Worm (Caenorhabditis elegans) whole organism, L2 larva: ENCODE data around the gene F35A5.2.
A peak's percentile ranks its signal among the peaks of the same experiment; 100 is the strongest.

ENCODE experiments used
- C34F6.9 ChIP-seq: fragments of 150-350 bp; optimal IDR thresholded peaks from 2 replicates; lab custom pipeline; 2014; ENCODE audit warnings: missing biosample characterization, missing genetic modification characterization
- R02D3.7 ChIP-seq: fragments of 150-350 bp; optimal IDR thresholded peaks from 2 replicates; lab custom pipeline; 2014; ENCODE audit warnings: missing biosample characterization, missing genetic modification characterization
- Y55F3AM.14 ChIP-seq: fragments of 200-800 bp; sonication (Bioruptor generic); optimal IDR thresholded peaks from 2 replicates; lab custom pipeline; 2018; ENCODE audit warnings: mild to moderate bottlenecking, missing genetic modification characterization, missing compliant biosample characterization
- ZK546.5 ChIP-seq: sonication (generic microtip); optimal IDR thresholded peaks from 2 replicates; lab custom pipeline; 2017; ENCODE audit warnings: missing biosample characterization, missing genetic modification characterization
- ama-1 ChIP-seq: fragments of 150-350 bp; optimal IDR thresholded peaks from 2 replicates; lab custom pipeline; 2018; ENCODE audit warnings: inconsistent platforms
- ceh-16 ChIP-seq: fragments of 150-350 bp; optimal IDR thresholded peaks from 2 replicates; lab custom pipeline; 2014; ENCODE audit warnings: missing biosample characterization, missing genetic modification characterization
- ceh-82 ChIP-seq: fragments of 150-350 bp; optimal IDR thresholded peaks from 2 replicates; lab custom pipeline; 2014; ENCODE audit warnings: missing biosample characterization, missing genetic modification characterization
- crh-2 ChIP-seq: sonication (generic microtip); optimal IDR thresholded peaks from 2 replicates; lab custom pipeline; 2017; ENCODE audit warnings: missing biosample characterization, missing genetic modification characterization
- dmd-4 ChIP-seq: sonication (generic microtip); optimal IDR thresholded peaks from 2 replicates; lab custom pipeline; 2017; ENCODE audit warnings: missing biosample characterization, missing genetic modification characterization
- elt-1 ChIP-seq: fragments of 150-350 bp; optimal IDR thresholded peaks from 2 replicates; lab custom pipeline; 2014; ENCODE audit warnings: missing biosample characterization, missing genetic modification characterization
- elt-3 ChIP-seq: sonication (generic microtip); optimal IDR thresholded peaks from 2 replicates; lab custom pipeline; 2017; ENCODE audit warnings: missing biosample characterization, missing genetic modification characterization
- fos-1 ChIP-seq: fragments of 150-350 bp; optimal IDR thresholded peaks from 2 replicates; lab custom pipeline; 2014; ENCODE audit warnings: missing biosample characterization, missing genetic modification characterization
- gmeb-1 ChIP-seq: fragments of 150-350 bp; optimal IDR thresholded peaks from 2 replicates; lab custom pipeline; 2014; ENCODE audit warnings: missing biosample characterization, missing genetic modification characterization
- lin-11 ChIP-seq: fragments of 150-350 bp; sonication (generic microtip); optimal IDR thresholded peaks from 2 replicates; lab custom pipeline; 2014; ENCODE audit warnings: missing biosample characterization, missing genetic modification characterization, inconsistent platforms, mixed read lengths
- lin-13 ChIP-seq: fragments of 150-350 bp; optimal IDR thresholded peaks from 2 replicates; lab custom pipeline; 2014; ENCODE audit warnings: missing biosample characterization, missing genetic modification reagents, missing genetic modification characterization
- lin-39 ChIP-seq: fragments of 150-350 bp; optimal IDR thresholded peaks from 2 replicates; lab custom pipeline; 2014; ENCODE audit warnings: missing biosample characterization, missing genetic modification reagents, missing genetic modification characterization
- lsy-2 ChIP-seq, 2 experiments: fragments of 150-350 bp in 1 of 2; sonication (generic microtip) in 1 of 2; optimal IDR thresholded peaks; 2 replicates each; lab custom pipeline; 2014 to 2017; ENCODE audit warnings: missing biosample characterization in 2 of 2, missing genetic modification characterization in 2 of 2
- mab-5 ChIP-seq: fragments of 150-350 bp; optimal IDR thresholded peaks from 2 replicates; lab custom pipeline; 2014; ENCODE audit warnings: missing biosample characterization, missing genetic modification characterization
- mbf-1 ChIP-seq: sonication (generic microtip); optimal IDR thresholded peaks from 2 replicates; lab custom pipeline; 2017; ENCODE audit warnings: missing biosample characterization, missing genetic modification characterization
- mdl-1 ChIP-seq, 2 experiments: fragments of 150-350 bp in 1 of 2; sonication (generic microtip) in 1 of 2; optimal IDR thresholded peaks; 2 replicates each; lab custom pipeline; 2017; ENCODE audit warnings: missing biosample characterization in 2 of 2, missing genetic modification characterization in 2 of 2
- nhr-10 ChIP-seq: sonication (generic microtip); optimal IDR thresholded peaks from 2 replicates; lab custom pipeline; 2017; ENCODE audit warnings: missing biosample characterization, missing genetic modification characterization
- nhr-11 ChIP-seq: fragments of 150-350 bp; optimal IDR thresholded peaks from 2 replicates; lab custom pipeline; 2014; ENCODE audit warnings: missing biosample characterization, missing genetic modification characterization
- nhr-129 ChIP-seq: fragments of 150-350 bp; optimal IDR thresholded peaks from 2 replicates; lab custom pipeline; 2014; ENCODE audit warnings: missing biosample characterization, missing genetic modification characterization
- nhr-237 ChIP-seq: fragments of 150-350 bp; optimal IDR thresholded peaks from 2 replicates; lab custom pipeline; 2014; ENCODE audit warnings: missing biosample characterization, missing genetic modification characterization
- nhr-25 ChIP-seq: fragments of 150-350 bp; sonication (generic microtip); optimal IDR thresholded peaks from 3 replicates; lab custom pipeline; 2014; ENCODE audit warnings: missing biosample characterization, missing genetic modification characterization
- nhr-6 ChIP-seq: fragments of 150-350 bp; optimal IDR thresholded peaks from 2 replicates; lab custom pipeline; 2014; ENCODE audit warnings: missing biosample characterization, missing genetic modification characterization
- sem-4 ChIP-seq: fragments of 150-350 bp; optimal IDR thresholded peaks from 2 replicates; lab custom pipeline; 2014; ENCODE audit warnings: missing biosample characterization, missing genetic modification reagents, missing genetic modification characterization
- skn-1 ChIP-seq: sonication (generic microtip); optimal IDR thresholded peaks from 2 replicates; lab custom pipeline; 2017; ENCODE audit warnings: missing biosample characterization, missing genetic modification characterization
- sma-3 ChIP-seq: sonication (generic microtip); optimal IDR thresholded peaks from 2 replicates; lab custom pipeline; 2016; ENCODE audit warnings: missing genetic modification reagents, missing genetic modification characterization, missing compliant biosample characterization
- sma-9 ChIP-seq, 2 experiments: fragments of 150-350 bp in 1 of 2; sonication (generic microtip) in 1 of 2; optimal IDR thresholded peaks; 2 replicates each; lab custom pipeline; 2014 to 2016; ENCODE audit warnings: missing genetic modification characterization in 2 of 2, mild to moderate bottlenecking in 1 of 2, missing biosample characterization in 1 of 2, missing compliant biosample characterization in 1 of 2, missing genetic modification reagents in 1 of 2, moderate library complexity in 1 of 2
- unc-39 ChIP-seq: fragments of 150-350 bp; optimal IDR thresholded peaks from 2 replicates; lab custom pipeline; 2014; ENCODE audit warnings: missing biosample characterization, missing genetic modification characterization
- unc-55 ChIP-seq: fragments of 150-350 bp; sonication (generic microtip); optimal IDR thresholded peaks from 3 replicates; lab custom pipeline; 2014; ENCODE audit warnings: missing biosample characterization, missing genetic modification reagents, missing genetic modification characterization
- unc-62 ChIP-seq: fragments of 150-350 bp; optimal IDR thresholded peaks from 2 replicates; lab custom pipeline; 2014; ENCODE audit warnings: missing biosample characterization, missing genetic modification reagents, missing genetic modification characterization
- zag-1 ChIP-seq: fragments of 150-350 bp; optimal IDR thresholded peaks from 2 replicates; lab custom pipeline; 2014; ENCODE audit warnings: missing biosample characterization, missing genetic modification characterization
- ztf-11 ChIP-seq: sonication (generic microtip); optimal IDR thresholded peaks from 2 replicates; lab custom pipeline; 2017; ENCODE audit warnings: missing biosample characterization, missing genetic modification characterization
- ztf-4 ChIP-seq: fragments of 150-350 bp; optimal IDR thresholded peaks from 2 replicates; lab custom pipeline; 2014; ENCODE audit warnings: missing biosample characterization, missing genetic modification characterization

The F35A5.2 gene

DNA sequence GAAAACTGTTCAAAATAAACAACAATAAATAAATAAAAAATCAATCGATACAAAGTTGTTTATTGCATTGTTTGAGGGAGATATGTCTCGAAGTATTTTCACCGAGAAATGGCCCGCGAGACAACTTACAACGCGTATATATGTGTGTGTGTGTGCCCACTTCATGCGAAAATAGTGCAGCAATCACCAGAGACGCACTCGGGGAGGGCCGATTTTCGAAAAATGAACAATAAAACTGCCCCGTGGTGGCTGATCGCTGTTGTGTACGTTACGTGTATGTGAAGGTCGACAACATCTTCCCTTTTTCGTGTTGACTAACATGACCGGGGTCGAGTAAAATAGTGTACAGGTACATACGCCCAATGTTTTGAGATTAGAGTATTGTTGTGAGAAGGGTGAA is 16.5 kb upstream of the F35A5.2 start (continued):
- no peak for TF ChIP-seq skn-1 (tag; lab: Kevin White, UChicago)
- TF ChIP-seq, all 48 proteins: peak for 17

DNA sequence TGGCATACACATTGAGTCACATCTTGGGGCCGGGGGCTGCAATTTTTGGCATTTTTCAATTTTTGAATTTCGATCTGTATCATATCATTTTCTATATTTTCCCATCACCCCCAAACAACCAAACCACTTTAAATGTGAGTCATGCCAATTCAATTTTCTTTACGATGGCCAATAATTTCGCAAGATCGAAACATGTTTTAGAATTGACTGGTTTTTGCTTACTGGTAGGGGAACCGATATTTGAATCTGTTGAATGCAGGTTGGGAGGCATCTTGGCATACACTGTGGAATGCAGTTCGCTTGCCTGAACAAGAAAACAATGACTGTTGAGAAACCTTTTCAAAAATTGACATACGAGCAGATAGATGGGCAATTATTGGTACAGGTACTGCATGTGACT is 13.8 kb upstream of the F35A5.2 start:
- TF ChIP-seq lin-11: no peak
- no peak for TF ChIP-seq mab-5 (tag; lab: Kevin White, UChicago)
- TF ChIP-seq ama-1 (lab: Kevin White, UChicago): no peak
- TF ChIP-seq unc-39: no peak
- no peak for TF ChIP-seq ztf-4
- TF ChIP-seq unc-55 (GFP tag; lab: Kevin White, UChicago): no peak
- TF ChIP-seq mbf-1 (tag; lab: Kevin White, UChicago): no peak
- TF ChIP-seq unc-62 (GFP tag; lab: Kevin White, UChicago): no peak
- TF ChIP-seq lin-39 (tag; lab: Kevin White, UChicago): no peak
- no peak for TF ChIP-seq nhr-25 (tag; lab: Kevin White, UChicago)

DNA sequence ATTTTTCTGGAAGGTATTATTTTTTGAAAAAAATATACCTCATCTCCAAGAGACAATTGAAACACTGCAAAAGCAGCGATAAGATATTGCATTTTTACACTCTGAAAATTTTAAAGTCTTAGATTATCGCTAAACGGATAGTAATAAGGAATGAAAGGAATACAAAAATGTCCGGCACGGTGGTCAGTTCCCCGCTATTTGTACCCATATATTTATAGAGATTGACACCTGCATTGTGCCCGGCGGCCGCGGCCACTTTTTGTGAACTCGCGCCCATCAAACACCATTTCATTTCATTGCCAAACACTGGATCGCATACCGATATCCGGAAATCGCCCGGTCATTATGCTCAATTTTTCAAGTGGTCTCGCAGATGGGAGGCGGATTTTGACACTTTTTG is 12.2 kb upstream of the F35A5.2 start, which contains the start of gene idpp-5:
idpp-5 (minus strand) TSS at position 101 of the 400 bp plus-strand sequence.
- no peak for TF ChIP-seq lin-13 (GFP tag; lab: Kevin White, UChicago)
- TF ChIP-seq ceh-82: no peak
- no peak for TF ChIP-seq mdl-1 (tag; optimal IDR thresholded peaks at IDR 0.05; lab: Kevin White, UChicago)
- no peak for TF ChIP-seq unc-39
- no peak for TF ChIP-seq nhr-129 (tag; lab: Kevin White, UChicago)
- no peak for TF ChIP-seq ZK546.5 (tag; lab: Kevin White, UChicago)
- no peak for TF ChIP-seq zag-1
- TF ChIP-seq nhr-10 (tag; lab: Kevin White, UChicago): no peak
- no peak for TF ChIP-seq nhr-237 (tag; lab: Kevin White, UChicago)
- TF ChIP-seq ztf-11 (tag; lab: Kevin White, UChicago): no peak
- TF ChIP-seq ztf-4: no peak
- TF ChIP-seq unc-62 (GFP tag; lab: Kevin White, UChicago): no peak
- TF ChIP-seq mbf-1 (tag; lab: Kevin White, UChicago): no peak
- TF ChIP-seq fos-1 (tag; lab: Kevin White, UChicago): no peak
- no peak for TF ChIP-seq ceh-16 (tag; lab: Kevin White, UChicago)

DNA sequence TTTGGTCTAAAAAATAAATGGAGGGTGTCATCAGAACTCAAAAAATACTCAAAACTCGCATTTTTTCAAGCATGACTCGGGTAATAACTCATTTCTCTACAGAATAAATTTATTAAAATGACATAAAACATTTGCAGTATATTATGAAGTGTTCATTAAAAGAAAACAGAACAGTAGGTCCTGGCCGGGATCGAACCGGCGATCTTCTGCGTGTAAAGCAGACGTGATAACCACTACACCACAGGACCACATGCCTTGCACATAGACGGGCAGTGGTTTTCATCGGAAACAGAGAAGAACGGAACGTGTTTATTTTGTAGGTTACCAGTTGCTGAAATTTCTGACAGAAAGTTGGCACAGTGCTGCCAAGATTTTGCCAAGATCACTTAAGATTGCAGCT is 11.5 kb upstream of the F35A5.2 start:
- TF ChIP-seq fos-1 (tag; lab: Kevin White, UChicago) (peak; percentile 14), R02D3.7 (no peak), sma-3 (GFP tag; lab: Kevin White, UChicago) (peak; percentile 37)

DNA sequence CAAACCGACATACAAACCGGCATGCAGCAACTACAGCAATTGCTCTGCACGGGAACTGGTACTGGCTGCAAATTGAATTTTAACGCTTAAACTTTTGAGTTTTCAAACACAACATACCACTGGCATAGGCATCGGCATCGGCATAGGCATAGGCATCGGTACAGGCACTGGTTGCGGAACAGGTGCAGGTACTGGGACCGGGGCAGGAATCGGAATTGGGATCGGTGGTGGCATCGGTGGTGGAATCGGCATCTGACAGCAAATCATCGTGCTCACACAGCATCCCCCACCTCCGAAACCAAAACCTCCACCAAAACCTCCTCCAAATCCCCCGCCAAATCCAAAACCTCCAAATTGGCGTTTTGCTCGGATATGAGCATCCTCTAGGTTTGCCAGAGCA is 10.8 kb upstream of the F35A5.2 start:
- TF ChIP-seq sma-9 (GFP tag; optimal IDR thresholded peaks at IDR 0.05; lab: Kevin White, UChicago) (no peak), sma-9 (tag; optimal IDR thresholded peaks at IDR 0.05; lab: Kevin White, UChicago) (no peak), zag-1 (no peak), mbf-1 (tag; lab: Kevin White, UChicago) (no peak), ceh-16 (tag; lab: Kevin White, UChicago) (no peak), gmeb-1 (tag; lab: Kevin White, UChicago) (no peak), lin-39 (tag; lab: Kevin White, UChicago) (no peak), sma-3 (GFP tag; lab: Kevin White, UChicago) (no peak), elt-1 (tag; lab: Kevin White, UChicago) (no peak), nhr-10 (tag; lab: Kevin White, UChicago) (no peak), sem-4 (tag; lab: Kevin White, UChicago) (no peak)

DNA sequence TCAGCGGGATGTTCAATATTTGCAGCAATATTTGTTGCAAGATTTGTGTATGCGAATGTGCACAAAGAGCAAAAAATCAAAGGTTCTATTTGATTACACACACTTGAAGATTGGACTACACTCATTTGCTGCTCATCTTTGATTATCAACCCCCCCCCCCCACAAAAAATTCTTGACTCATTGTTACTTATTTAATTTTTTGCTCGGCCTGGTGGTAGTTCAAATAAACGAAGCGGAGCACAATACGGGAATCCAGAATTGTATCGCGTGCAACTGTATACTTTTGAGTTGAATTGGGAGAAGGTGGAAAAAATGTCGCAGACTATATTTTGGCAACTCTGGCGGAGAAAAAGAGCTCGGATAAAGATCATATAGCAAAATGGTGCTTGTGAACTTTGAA is 9.3 kb upstream of the F35A5.2 start, which contains the start of gene F35A5.5:
F35A5.5 (minus strand) TSS at position 101 of the 400 bp plus-strand sequence.
- TF ChIP-seq nhr-6 (tag; lab: Kevin White, UChicago): no peak
- TF ChIP-seq elt-3 (tag; lab: Kevin White, UChicago): no peak
- TF ChIP-seq unc-55 (GFP tag; lab: Kevin White, UChicago): no peak

DNA sequence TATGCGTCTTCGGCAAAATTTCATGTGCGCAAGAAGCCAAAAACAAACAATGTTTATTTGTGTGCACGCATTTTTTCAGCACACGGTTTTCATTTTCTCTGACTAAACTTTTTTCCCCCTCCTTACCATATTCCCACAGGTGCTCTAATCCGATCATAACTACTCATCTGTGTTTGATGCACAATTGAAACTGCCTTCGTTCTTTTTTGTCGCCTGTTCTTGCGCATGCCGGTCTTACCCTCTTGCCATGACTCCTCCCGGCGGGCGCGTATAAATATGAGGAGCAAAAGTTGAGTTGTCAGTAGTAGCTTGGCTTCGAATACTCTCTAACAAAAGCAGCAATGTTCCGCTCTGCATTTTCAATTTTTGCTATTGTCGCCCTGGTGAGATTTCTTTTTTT is 7.1 kb upstream of the F35A5.2 start, which contains the start of gene abu-10:
abu-10 (plus strand) TSS at position 301 of the 400 bp plus-strand sequence.
- no peak for TF ChIP-seq mbf-1 (tag; lab: Kevin White, UChicago)
- TF ChIP-seq nhr-10 (tag; lab: Kevin White, UChicago): no peak
- no peak for TF ChIP-seq unc-39
- no peak for TF ChIP-seq lsy-2 (tag; optimal IDR thresholded peaks at IDR 0.05; lab: Kevin White, UChicago)
- TF ChIP-seq crh-2: no peak
- no peak for TF ChIP-seq C34F6.9 (tag; lab: Kevin White, UChicago)
- no peak for TF ChIP-seq ztf-4
- no peak for TF ChIP-seq Y55F3AM.14 (GFP tag; lab: Kevin White, UChicago)
- no peak for TF ChIP-seq unc-55 (GFP tag; lab: Kevin White, UChicago)
- no peak for TF ChIP-seq nhr-237 (tag; lab: Kevin White, UChicago)
- no peak for TF ChIP-seq skn-1 (tag; lab: Kevin White, UChicago)
- TF ChIP-seq dmd-4 (tag; lab: Kevin White, UChicago): no peak
- no peak for TF ChIP-seq nhr-11
